Worm (Caenorhabditis elegans): Measurements from ENCODE around the gene C08F8.15.

The C08F8.15 gene

DNA sequence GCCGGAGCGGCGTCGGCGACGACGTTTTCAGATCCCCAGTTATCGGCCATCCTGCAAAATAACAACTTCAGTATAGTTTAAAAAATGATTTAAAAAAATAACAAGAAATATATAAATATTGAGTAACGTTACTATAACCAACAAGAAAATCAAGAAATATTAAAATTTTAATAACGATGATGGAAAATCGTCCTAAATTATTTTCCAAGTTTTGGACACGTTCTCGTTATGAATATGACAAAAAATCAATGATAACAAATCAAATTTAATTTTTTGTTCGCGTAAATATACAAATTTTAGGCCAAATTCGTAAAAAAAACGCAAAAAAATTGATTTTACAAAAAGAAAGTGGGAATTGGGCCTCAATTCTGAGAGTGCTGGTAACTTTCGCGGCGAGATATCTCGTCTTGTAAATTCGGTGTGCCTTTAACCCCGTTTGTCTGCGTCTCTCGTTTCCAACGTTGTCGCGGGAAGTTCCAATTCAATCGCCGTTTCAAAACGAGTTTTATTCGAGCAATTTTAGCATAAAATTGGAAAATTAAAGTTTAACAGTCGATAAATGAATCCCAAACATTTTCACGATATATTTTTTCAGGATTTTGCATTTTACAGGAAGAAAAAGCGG, 49.5 kb downstream of the C08F8.15 start, which contains the start of gene rps-5 (continued):
- TF ChIP-seq nhr-10 (tag; optimal IDR thresholded peaks at IDR 0.05), result no peak
- TF ChIP-seq ZK546.5 (tag; optimal IDR thresholded peaks at IDR 0.05), result peak; percentile 15
- no peak for TF ChIP-seq ztf-4 (tag; optimal IDR thresholded peaks at IDR 0.05)
- peak; percentile 22 for TF ChIP-seq sma-3 (GFP tag; optimal IDR thresholded peaks at IDR 0.05)

DNA sequence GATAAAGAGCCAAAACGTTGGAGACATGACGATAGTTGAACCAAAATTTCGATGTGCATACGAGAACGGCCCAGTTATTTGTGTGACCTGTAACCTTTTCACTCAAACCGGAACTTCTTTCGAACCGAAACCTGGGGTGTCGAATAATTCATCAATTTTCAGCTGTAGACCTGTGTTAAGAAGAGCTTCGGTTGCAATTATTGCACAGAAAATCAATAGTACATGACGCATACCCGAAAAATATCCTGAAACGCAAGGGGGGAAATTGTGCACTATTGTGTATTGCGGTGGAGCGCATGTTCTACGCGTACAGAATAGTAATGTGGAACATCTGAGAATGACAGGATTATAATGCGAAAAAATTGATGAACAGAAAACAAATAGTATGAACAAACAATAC, 50.8 kb downstream of the C08F8.15 start, which contains the start of gene pigk-1:
pigk-1 (minus strand) TSS at position 248 of the 400 bp plus-strand sequence.
- no peak for TF ChIP-seq nhr-11 (tag; optimal IDR thresholded peaks at IDR 0.05)
- no peak for TF ChIP-seq C34F6.9 (tag; optimal IDR thresholded peaks at IDR 0.05)
- no peak for TF ChIP-seq lin-11 (tag; optimal IDR thresholded peaks at IDR 0.05)
- TF ChIP-seq nhr-23 (tag; optimal IDR thresholded peaks at IDR 0.05), result no peak
- no peak for TF ChIP-seq sma-3 (GFP tag; optimal IDR thresholded peaks at IDR 0.05)
- peak in 1 of 2 experiments; percentile 7 for TF ChIP-seq lsy-2 (tag; optimal IDR thresholded peaks at IDR 0.05)
- no peak for TF ChIP-seq skn-1 (tag; optimal IDR thresholded peaks at IDR 0.05)
- TF ChIP-seq zag-1 (tag; optimal IDR thresholded peaks at IDR 0.05), result no peak
